Fruit fly (Drosophila melanogaster) whole organism, pupa: ENCODE data around the gene DPCoAC.

Experiments
- CG10348 ChIP-seq: fragments of 200-800 bp; sonication (Bioruptor generic); IDR thresholded peaks from 2 replicates; pipeline ENCODE4 v1.3.6; 2022; ENCODE audit warnings: missing biosample characterization, missing genetic modification characterization
- CG14655 ChIP-seq: fragments of 200-800 bp; sonication (Bioruptor generic); optimal IDR thresholded peaks from 3 replicates; lab custom pipeline; 2017; ENCODE audit warnings: mild to moderate bottlenecking, missing biosample characterization, missing genetic modification reagents, missing genetic modification characterization
- CG32121 ChIP-seq: fragments of 200-800 bp; sonication (Bioruptor generic); IDR thresholded peaks from 2 replicates; pipeline ENCODE4 v1.3.6; 2022; ENCODE audit warnings: missing biosample characterization, missing genetic modification characterization
- CG34367 ChIP-seq: fragments of 200-800 bp; sonication (Bioruptor generic); optimal IDR thresholded peaks from 2 replicates; lab custom pipeline; 2018; ENCODE audit warnings: missing biosample characterization, mild to moderate bottlenecking, missing genetic modification characterization
- CG8159 ChIP-seq: fragments of 200-800 bp; sonication (Bioruptor generic); optimal IDR thresholded peaks from 3 replicates; lab custom pipeline; 2018; ENCODE audit warnings: missing biosample characterization, mild to moderate bottlenecking, missing genetic modification characterization, moderate library complexity
- EcR ChIP-seq: fragments of 200-800 bp; sonication (Bioruptor generic); optimal IDR thresholded peaks from 3 replicates; lab custom pipeline; 2019; ENCODE audit warnings: missing biosample characterization, missing genetic modification characterization, mild to moderate bottlenecking, moderate library complexity, missing genetic modification reagents
- Pif1A ChIP-seq: fragments of 200-800 bp; sonication (Bioruptor generic); optimal IDR thresholded peaks from 3 replicates; lab custom pipeline; 2016; ENCODE audit warnings: missing biosample characterization, missing genetic modification characterization
- Pif1B ChIP-seq: fragments of 200-800 bp; sonication (Bioruptor generic); optimal IDR thresholded peaks from 3 replicates; lab custom pipeline; 2016; ENCODE audit warnings: missing biosample characterization, missing genetic modification characterization
- Snoo ChIP-seq: fragments of 200-800 bp; sonication (Bioruptor generic); optimal IDR thresholded peaks from 3 replicates; lab custom pipeline; 2017; ENCODE audit warnings: missing biosample characterization, mild to moderate bottlenecking, missing genetic modification characterization, inconsistent platforms
- fd96Ca ChIP-seq: fragments of 200-800 bp; sonication (Bioruptor generic); IDR thresholded peaks from 3 replicates; pipeline ENCODE4 v1.3.6; 2022; ENCODE audit warnings: missing biosample characterization, missing genetic modification characterization
- rn ChIP-seq: fragments of 200-800 bp; sonication (Bioruptor generic); IDR thresholded peaks from 2 replicates; pipeline ENCODE4 v1.3.6; 2022; ENCODE audit warnings: missing biosample characterization, missing genetic modification characterization

dm6 chr3R:20551487-20552079 is 5.9 kb downstream of the DPCoAC start:
- TF ChIP-seq EcR (GFP tag; lab: Kevin White, UChicago) (no peak), Pif1B (no peak), CG32121 (GFP tag; lab: Robert Waterston, UW) (no peak), Snoo (tag; lab: Kevin White, UChicago) (no peak), CG34367 (tag; lab: Kevin White, UChicago) (no peak), fd96Ca (no peak), Pif1A (GFP tag; lab: Kevin White, UChicago) (no peak), rn (GFP tag; lab: Robert Waterston, UW) (no peak), CG14655 (GFP tag; lab: Kevin White, UChicago) (no peak), CG8159 (no peak), CG10348 (GFP tag; lab: Robert Waterston, UW) (no peak)
